Worm (Caenorhabditis elegans) whole organism, L4/young adult: ENCODE measurements around the gene K07F5.14.

ENCODE experiments used
- W03F9.2 ChIP-seq: fragments of 150-350 bp; optimal IDR thresholded peaks from 2 replicates; lab custom pipeline; 2014; ENCODE audit warnings: missing biosample characterization, missing genetic modification characterization
- him-1 ChIP-seq: sonication (generic microtip); optimal IDR thresholded peaks from 2 replicates; lab custom pipeline; 2016; ENCODE audit warnings: missing genotype, missing genetic modification reagents, missing genetic modification characterization, missing compliant biosample characterization

DNA sequence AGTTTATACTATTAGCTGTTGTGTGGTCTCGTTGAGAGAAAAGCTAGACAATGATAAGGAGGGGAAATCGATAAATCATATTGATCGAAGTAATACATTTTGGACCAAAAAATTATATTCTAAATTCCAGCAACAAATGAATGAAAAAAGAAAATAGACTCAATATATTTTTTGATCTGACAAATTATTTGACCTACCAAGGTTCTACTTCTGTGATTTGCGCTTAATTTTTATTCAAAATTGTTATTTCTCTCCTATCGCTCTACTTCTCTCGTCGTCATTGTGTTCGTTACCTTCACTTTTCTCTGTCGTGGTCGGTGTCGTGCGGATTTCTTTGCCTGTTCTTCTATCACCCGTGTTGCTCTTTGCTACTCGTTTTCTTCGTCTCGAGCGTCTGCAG lies 3.1 kb upstream of the K07F5.14 start:
- TF ChIP-seq W03F9.2 (no peak), him-1 (no peak)
